Fruit fly (Drosophila melanogaster) whole organism, embryonic: ENCODE measurements around the gene Dmtn.
A peak's percentile ranks its signal among the peaks of the same experiment; 100 is the strongest.

ENCODE experiments used
- Asciz ChIP-seq: fragments of 200-800 bp; sonication (Bioruptor generic); optimal IDR thresholded peaks from 2 replicates; lab custom pipeline; 2017; ENCODE audit warnings: missing biosample characterization, mild to moderate bottlenecking, missing genetic modification characterization, missing genetic modification reagents
- Atf6 ChIP-seq: fragments of 200-800 bp; sonication (Bioruptor generic); IDR thresholded peaks from 2 replicates; pipeline ENCODE4 v1.3.6; 2022; ENCODE audit warnings: missing biosample characterization, missing genetic modification characterization
- Bdp1 ChIP-seq: fragments of 200-800 bp; sonication (Bioruptor generic); optimal IDR thresholded peaks from 3 replicates; lab custom pipeline; 2016; ENCODE audit warnings: missing biosample characterization, missing genetic modification characterization
- CG10147 ChIP-seq: fragments of 200-800 bp; sonication (Bioruptor generic); optimal IDR thresholded peaks from 2 replicates; lab custom pipeline; 2019; ENCODE audit warnings: missing biosample characterization, mild to moderate bottlenecking, missing genetic modification characterization, moderate library complexity
- CG10267 ChIP-seq: fragments of 200-800 bp; sonication (Bioruptor generic); optimal IDR thresholded peaks from 2 replicates; lab custom pipeline; 2018; ENCODE audit warnings: missing biosample characterization, mild to moderate bottlenecking, missing genetic modification characterization, moderate library complexity
- CG10321 ChIP-seq: fragments of 200-800 bp; sonication (Bioruptor generic); IDR thresholded peaks from 2 replicates; pipeline ENCODE4 v1.3.6; 2022; ENCODE audit warnings: missing biosample characterization, missing genetic modification characterization
- CG12104 ChIP-seq: fragments of 200-800 bp; sonication (Bioruptor generic); optimal IDR thresholded peaks from 3 replicates; lab custom pipeline; 2016; ENCODE audit warnings: missing biosample characterization, missing genetic modification characterization
- CG14710 ChIP-seq: fragments of 200-800 bp; sonication (Bioruptor generic); optimal IDR thresholded peaks from 3 replicates; lab custom pipeline; 2019; ENCODE audit warnings: missing biosample characterization, mild to moderate bottlenecking, missing genetic modification characterization, moderate library complexity
- CG1647 ChIP-seq: fragments of 200-800 bp; sonication (Bioruptor generic); optimal IDR thresholded peaks from 3 replicates; lab custom pipeline; 2016; ENCODE audit warnings: missing biosample characterization, missing genetic modification characterization
- CG17802 ChIP-seq: fragments of 200-800 bp; sonication (Bioruptor generic); optimal IDR thresholded peaks from 2 replicates; lab custom pipeline; 2018; ENCODE audit warnings: missing biosample characterization, mild to moderate bottlenecking, missing genetic modification characterization, moderate library complexity
- CG18011 ChIP-seq: fragments of 200-800 bp; sonication (Bioruptor generic); optimal IDR thresholded peaks from 2 replicates; lab custom pipeline; 2017; ENCODE audit warnings: missing biosample characterization, missing genetic modification characterization, mild to moderate bottlenecking, moderate library complexity, missing genotype
- CG18476 ChIP-seq: fragments of 200-800 bp; sonication (Bioruptor generic); optimal IDR thresholded peaks from 2 replicates; lab custom pipeline; 2016; ENCODE audit warnings: missing biosample characterization, mild to moderate bottlenecking, missing genetic modification characterization
- CG18764 ChIP-seq: fragments of 200-800 bp; sonication (Bioruptor generic); optimal IDR thresholded peaks from 3 replicates; lab custom pipeline; 2016; ENCODE audit warnings: missing biosample characterization, missing genetic modification characterization
- CG31365 ChIP-seq: fragments of 200-800 bp; sonication (Bioruptor generic); optimal IDR thresholded peaks from 2 replicates; lab custom pipeline; 2018; ENCODE audit warnings: missing biosample characterization, mild to moderate bottlenecking, missing genetic modification characterization
- CG31441 ChIP-seq: fragments of 200-800 bp; sonication (Bioruptor generic); IDR thresholded peaks from 2 replicates; pipeline ENCODE4 v1.3.6; 2022; ENCODE audit warnings: missing biosample characterization, missing genetic modification characterization
- CG34376 ChIP-seq: fragments of 200-800 bp; sonication (Bioruptor generic); optimal IDR thresholded peaks from 2 replicates; lab custom pipeline; 2018; ENCODE audit warnings: missing biosample characterization, mild to moderate bottlenecking, missing genetic modification characterization
- CG3838 ChIP-seq: fragments of 200-800 bp; sonication (Bioruptor generic); optimal IDR thresholded peaks from 3 replicates; lab custom pipeline; 2016; ENCODE audit warnings: missing biosample characterization, missing genetic modification characterization
- CG4282 ChIP-seq: fragments of 200-800 bp; sonication (Bioruptor generic); optimal IDR thresholded peaks from 2 replicates; lab custom pipeline; 2016; ENCODE audit warnings: missing biosample characterization, missing genetic modification characterization
- CG6813 ChIP-seq: fragments of 200-800 bp; sonication (Bioruptor generic); optimal IDR thresholded peaks from 2 replicates; lab custom pipeline; 2017; ENCODE audit warnings: missing biosample characterization, missing genetic modification characterization, mild to moderate bottlenecking, moderate library complexity, missing genetic modification reagents
- CG7556 ChIP-seq: fragments of 200-800 bp; sonication (Bioruptor generic); optimal IDR thresholded peaks from 2 replicates; lab custom pipeline; 2017; ENCODE audit warnings: missing biosample characterization, mild to moderate bottlenecking, missing genetic modification characterization
- CG8290 ChIP-seq, 3 experiments: fragments of 200-800 bp; sonication (Bioruptor generic); optimal IDR thresholded peaks; 2 replicates each; lab custom pipeline; 2016 to 2019; ENCODE audit warnings: missing biosample characterization in 3 of 3, missing genetic modification characterization in 3 of 3, mild to moderate bottlenecking in 2 of 3, moderate library complexity in 1 of 3
- Camta ChIP-seq: fragments of 200-800 bp; sonication (Bioruptor generic); optimal IDR thresholded peaks from 2 replicates; lab custom pipeline; 2016; ENCODE audit warnings: missing biosample characterization, missing genetic modification characterization
- Dbx ChIP-seq: fragments of 200-800 bp; sonication (Bioruptor generic); IDR thresholded peaks from 3 replicates; pipeline ENCODE4 v1.3.6; 2022; ENCODE audit warnings: missing biosample characterization, missing genetic modification characterization
- Dfd ChIP-seq, 2 experiments: fragments of >200 bp; optimal IDR thresholded peaks; 2 replicates each; lab custom pipeline; 2017; ENCODE audit warnings: missing biosample characterization in 2 of 2, missing genetic modification characterization in 2 of 2
- Fer2 ChIP-seq: fragments of 200-800 bp; sonication (Bioruptor generic); optimal IDR thresholded peaks from 2 replicates; lab custom pipeline; 2018; ENCODE audit warnings: missing biosample characterization, mild to moderate bottlenecking, missing genetic modification characterization, moderate library complexity
- Hr51 ChIP-seq, 2 experiments: fragments of 200-800 bp; sonication (Bioruptor generic); optimal IDR thresholded peaks; 2 replicates in 1 of 2; 3 replicates in 1 of 2; lab custom pipeline; 2016 to 2018; ENCODE audit warnings: missing biosample characterization in 2 of 2, missing genetic modification characterization in 2 of 2, mild to moderate bottlenecking in 1 of 2, moderate library complexity in 1 of 2
- Hr78 ChIP-seq, 2 experiments: fragments of 200-800 bp in 1 of 2; fragments of >200 bp in 1 of 2; sonication (Bioruptor generic) in 1 of 2; optimal IDR thresholded peaks; 2 replicates each; lab custom pipeline; 2017 to 2019; ENCODE audit warnings: missing biosample characterization in 2 of 2, missing genetic modification characterization in 2 of 2, mild to moderate bottlenecking in 1 of 2, moderate library complexity in 1 of 2
- Ssrp ChIP-seq: fragments of 200-800 bp; sonication (Bioruptor generic); optimal IDR thresholded peaks from 2 replicates; lab custom pipeline; 2018; ENCODE audit warnings: missing biosample characterization, mild to moderate bottlenecking, missing genetic modification characterization, moderate library complexity
- Vsx1 ChIP-seq: fragments of 200-800 bp; sonication (Bioruptor generic); optimal IDR thresholded peaks from 2 replicates; lab custom pipeline; 2017; ENCODE audit warnings: missing biosample characterization, mild to moderate bottlenecking, missing genetic modification characterization, missing genetic modification reagents
- ara ChIP-seq: fragments of 200-800 bp; sonication (Bioruptor generic); IDR thresholded peaks from 2 replicates; pipeline ENCODE4 v1.3.6; 2022; ENCODE audit warnings: missing biosample characterization, missing genetic modification characterization
- chm ChIP-seq: fragments of 200-800 bp; sonication (Bioruptor generic); IDR thresholded peaks from 2 replicates; pipeline ENCODE4 v1.3.6; 2022; ENCODE audit warnings: missing biosample characterization, missing genetic modification characterization
- da ChIP-seq: fragments of 200-800 bp; sonication (Bioruptor generic); optimal IDR thresholded peaks from 2 replicates; lab custom pipeline; 2016; ENCODE audit warnings: missing biosample characterization, missing genetic modification characterization
- dimm ChIP-seq: fragments of 200-800 bp; sonication (Bioruptor generic); IDR thresholded peaks from 2 replicates; pipeline ENCODE4 v1.3.6; 2022; ENCODE audit warnings: missing biosample characterization, missing genetic modification characterization
- hbn ChIP-seq: fragments of 200-800 bp; sonication (Bioruptor generic); IDR thresholded peaks from 2 replicates; pipeline ENCODE4 v1.3.6; 2022; ENCODE audit warnings: missing biosample characterization, missing genetic modification characterization; ENCODE audit not compliant: partially characterized antibody
- knrl ChIP-seq: fragments of 200-800 bp; sonication (Bioruptor generic); IDR thresholded peaks from 3 replicates; pipeline ENCODE4 v1.3.6; 2022; ENCODE audit warnings: missing biosample characterization, missing genetic modification characterization; ENCODE audit not compliant: partially characterized antibody
- mirr ChIP-seq: fragments of 200-800 bp; sonication (Bioruptor generic); optimal IDR thresholded peaks from 3 replicates; lab custom pipeline; 2018; ENCODE audit warnings: missing biosample characterization, mild to moderate bottlenecking, missing genetic modification characterization
- nau ChIP-seq: fragments of 200-800 bp; sonication (Bioruptor generic); optimal IDR thresholded peaks from 3 replicates; lab custom pipeline; 2017; ENCODE audit warnings: missing biosample characterization, mild to moderate bottlenecking, missing genetic modification characterization, missing genetic modification reagents
- nerfin-1 ChIP-seq: fragments of 200-800 bp; sonication (Bioruptor generic); optimal IDR thresholded peaks from 3 replicates; lab custom pipeline; 2019; ENCODE audit warnings: missing biosample characterization, mild to moderate bottlenecking, missing genetic modification characterization, moderate library complexity
- org-1 ChIP-seq: fragments of 200-800 bp; sonication (Bioruptor generic); optimal IDR thresholded peaks from 2 replicates; lab custom pipeline; 2017; ENCODE audit warnings: missing biosample characterization, missing genetic modification characterization
- prd ChIP-seq, 3 experiments: fragments of >200 bp in 2 of 3; fragments of 200-800 bp in 1 of 3; sonication (Bioruptor generic) in 1 of 3; optimal IDR thresholded peaks in 2 of 3; IDR thresholded peaks in 1 of 3; 2 replicates in 2 of 3; 3 replicates in 1 of 3; pipeline versions ENCODE4 v1.3.6 to Lab custom; 2017 to 2022; ENCODE audit warnings: missing biosample characterization in 1 of 3, missing genetic modification characterization in 1 of 3
- sd ChIP-seq: fragments of 200-800 bp; sonication (Bioruptor generic); optimal IDR thresholded peaks from 3 replicates; lab custom pipeline; 2018; ENCODE audit warnings: missing biosample characterization, mild to moderate bottlenecking, missing genetic modification characterization, moderate library complexity
- ssp ChIP-seq: fragments of 200-800 bp; sonication (Bioruptor generic); IDR thresholded peaks from 2 replicates; pipeline ENCODE4 v1.3.6; 2022; ENCODE audit warnings: missing biosample characterization, missing genetic modification characterization
- tap ChIP-seq: fragments of 200-800 bp; optimal IDR thresholded peaks from 3 replicates; lab custom pipeline; 2019; ENCODE audit warnings: missing biosample characterization, mild to moderate bottlenecking, missing genetic modification characterization, moderate library complexity
- trem ChIP-seq: fragments of 200-800 bp; optimal IDR thresholded peaks from 3 replicates; lab custom pipeline; 2019; ENCODE audit warnings: missing biosample characterization, mild to moderate bottlenecking, missing genetic modification characterization, moderate library complexity
- ttk ChIP-seq: fragments of 200-800 bp; sonication (Bioruptor generic); IDR thresholded peaks from 2 replicates; pipeline ENCODE4 v2.1.2; 2022; ENCODE audit warnings: missing biosample characterization, missing genetic modification characterization
- unpg ChIP-seq: fragments of 200-800 bp; sonication (Bioruptor generic); optimal IDR thresholded peaks from 3 replicates; lab custom pipeline; 2018; ENCODE audit warnings: missing biosample characterization, mild to moderate bottlenecking, missing genetic modification characterization, moderate library complexity
- wdn ChIP-seq: fragments of 200-800 bp; sonication (Bioruptor generic); IDR thresholded peaks from 2 replicates; pipeline ENCODE4 v1.3.6; 2022; ENCODE audit warnings: missing biosample characterization, missing genetic modification characterization
- zfh2 ChIP-seq: fragments of 200-800 bp; sonication (Bioruptor generic); optimal IDR thresholded peaks from 2 replicates; lab custom pipeline; 2016; ENCODE audit warnings: missing biosample characterization, missing genetic modification characterization

The Dmtn gene

dm6 chr3R:6368550-6369238, 37.0 kb downstream of the Dmtn start, which contains the start of gene CG10286 (continued):
- TF ChIP-seq CG31365 (tag; lab: Kevin White, UChicago) (no peak), CG18764 (GFP tag; lab: Kevin White, UChicago) (no peak), dimm (GFP tag; lab: Robert Waterston, UW) (no peak), org-1 (GFP tag; lab: Kevin White, UChicago) (no peak), hbn (GFP tag; lab: Robert Waterston, UW) (peak; percentile 50), sd (tag; lab: Kevin White, UChicago) (no peak), knrl (GFP tag; lab: Robert Waterston, UW) (peak; percentile 72), CG12104 (GFP tag; lab: Kevin White, UChicago) (peak; percentile 42), CG6813 (GFP tag; lab: Kevin White, UChicago) (peak; percentile 47), Camta (GFP tag; lab: Kevin White, UChicago) (no peak), CG8290 (GFP tag; optimal IDR thresholded peaks at IDR 0.05; lab: Kevin White, UChicago) (peak; percentile 38), CG8290 (tag; optimal IDR thresholded peaks at IDR 0.05; lab: Kevin White, UChicago) (peak in 1 of 2 experiments; percentile 71), ttk (no peak), Dfd (GFP tag; optimal IDR thresholded peaks at IDR 0.05; lab: Kevin White, UChicago) (no peak), mirr (GFP tag; lab: Kevin White, UChicago) (no peak), CG10321 (no peak), Bdp1 (no peak), Hr78 (GFP tag; optimal IDR thresholded peaks at IDR 0.05; lab: Kevin White, UChicago) (no peak), CG10267 (tag; lab: Kevin White, UChicago) (peak; percentile 55), CG17802 (tag; lab: Kevin White, UChicago) (no peak), CG10147 (GFP tag; lab: Kevin White, UChicago) (no peak), nerfin-1 (tag; lab: Kevin White, UChicago) (peak; percentile 76), nau (GFP tag; lab: Kevin White, UChicago) (no peak), CG7556 (GFP tag; lab: Kevin White, UChicago) (peak; percentile 64), Fer2 (tag; lab: Kevin White, UChicago) (no peak), ara (GFP tag; lab: Robert Waterston, UW) (no peak), chm (GFP tag; lab: Robert Waterston, UW) (peak; percentile 35; the same call in 1 of the 2 replicates), CG1647 (GFP tag; lab: Kevin White, UChicago) (no peak), trem (tag; lab: Kevin White, UChicago) (peak; percentile 87), Ssrp (peak; percentile 31), zfh2 (GFP tag; lab: Kevin White, UChicago) (peak; percentile 8), CG34376 (GFP tag; lab: Kevin White, UChicago) (no peak), prd (optimal IDR thresholded peaks at IDR 0.05; lab: Kevin White, UChicago) (no peak), prd (GFP tag; IDR thresholded peaks at IDR 0.05; lab: Robert Waterston, UW) (peak; percentile 30; the same call in 1 of the 3 replicates), CG3838 (GFP tag; lab: Kevin White, UChicago) (no peak), Dbx (GFP tag; lab: Robert Waterston, UW) (peak; percentile 58; the same call in 2 of the 3 replicates), wdn (no peak), ssp (GFP tag; lab: Robert Waterston, UW) (peak; percentile 48), Hr51 (GFP tag; optimal IDR thresholded peaks at IDR 0.05; lab: Kevin White, UChicago) (no peak), Vsx1 (GFP tag; lab: Kevin White, UChicago) (no peak), CG4282 (no peak), CG31441 (peak; percentile 83), unpg (peak; percentile 36), da (no peak), Atf6 (GFP tag; lab: Robert Waterston, UW) (no peak), Asciz (GFP tag; lab: Kevin White, UChicago) (no peak), tap (tag; lab: Kevin White, UChicago) (peak; percentile 61), CG18011 (GFP tag; lab: Kevin White, UChicago) (no peak), CG14710 (peak; percentile 35), CG18476 (GFP tag; lab: Kevin White, UChicago) (no peak)
